Worm (Caenorhabditis elegans): ENCODE measurements around the gene mmad-1.

DNA sequence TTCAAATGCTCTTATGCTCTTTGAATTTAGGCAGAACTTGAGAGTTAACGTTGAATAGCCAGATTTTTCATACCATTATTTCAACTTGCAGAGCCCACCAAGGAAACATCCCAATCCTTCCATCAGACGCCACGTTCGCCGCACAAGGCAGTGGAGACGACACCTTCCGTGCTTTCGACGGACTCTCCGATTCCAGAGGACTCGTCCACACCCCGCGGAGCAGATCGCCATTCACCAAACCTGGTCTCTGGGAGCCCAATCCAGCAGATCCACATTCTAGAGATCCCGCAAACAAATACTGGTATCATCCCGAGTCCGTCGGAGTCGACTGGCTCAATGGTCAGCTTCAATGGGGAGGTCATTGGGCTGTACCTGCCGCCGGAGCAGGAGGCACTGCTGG, 31.3 kb upstream of the mmad-1 start:
- no peak for TF ChIP-seq fos-1 (tag; optimal IDR thresholded peaks at IDR 0.05)
- TF ChIP-seq nhr-77 (tag; optimal IDR thresholded peaks at IDR 0.05): no peak
- TF ChIP-seq mab-5 (tag; optimal IDR thresholded peaks at IDR 0.05): no peak
- TF ChIP-seq elt-3 (tag; optimal IDR thresholded peaks at IDR 0.05): no peak
- TF ChIP-seq nhr-11 (tag; optimal IDR thresholded peaks at IDR 0.05): no peak
- no peak for TF ChIP-seq lin-11 (tag; optimal IDR thresholded peaks at IDR 0.05)
- TF ChIP-seq unc-55 (GFP tag; optimal IDR thresholded peaks at IDR 0.05): no peak
- TF ChIP-seq aly-2 (tag; optimal IDR thresholded peaks at IDR 0.05): no peak
- no peak for TF ChIP-seq lin-13 (GFP tag; optimal IDR thresholded peaks at IDR 0.05)
- TF ChIP-seq egl-27 (tag; optimal IDR thresholded peaks at IDR 0.05): no peak
- TF ChIP-seq mdl-1 (tag; optimal IDR thresholded peaks at IDR 0.05): no peak
